Comparison of ENCODE assay signal across 5 worm cellular contexts in genomic region chrV:18710045-18710490, ce11.
A peak's percentile ranks its signal among the peaks of the same experiment; 100 is the strongest.
TF ChIP-seq lines count a peak whose summit lies in the region.

No protein-coding gene starts in this region.

TF ChIP-seq in whole organism, L1 larva, 84 proteins besides CTCF, POLR2A, EP300 and RAD21 (continues in another document):
- peak; percentile 65 for TF ChIP-seq nhr-19 (GFP tag; conservative IDR thresholded peaks at IDR 0.05; lab: Robert Waterston, UW)
- no peak for TF ChIP-seq ceh-63 (GFP tag; optimal IDR thresholded peaks at IDR 0.05; lab: Kevin White, UChicago)
- TF ChIP-seq skn-1 (tag; optimal IDR thresholded peaks at IDR 0.05; lab: Kevin White, UChicago) = peak; percentile 55
- no peak for TF ChIP-seq hlh-17 (GFP tag; optimal IDR thresholded peaks at IDR 0.05; lab: Kevin White, UChicago; ENCODE audit: borderline replicate concordance)
- TF ChIP-seq mab-9 (GFP tag; IDR thresholded peaks at IDR 0.05; lab: Robert Waterston, UW) = no peak
- TF ChIP-seq sup-37 (GFP tag; optimal IDR thresholded peaks at IDR 0.05; lab: Kevin White, UChicago) = no peak
- peak; percentile 36 for TF ChIP-seq snpc-4 (tag; optimal IDR thresholded peaks at IDR 0.05; lab: Kevin White, UChicago)
- TF ChIP-seq ceh-88 (GFP tag; IDR thresholded peaks at IDR 0.05; lab: Robert Waterston, UW) = no peak
- no peak for TF ChIP-seq egl-13 (tag; optimal IDR thresholded peaks at IDR 0.05; lab: Kevin White, UChicago)
- peak; percentile 87 to 97 for TF ChIP-seq lsy-2 (tag; optimal IDR thresholded peaks at IDR 0.05; lab: Kevin White, UChicago)
- peak in 1 of 2 experiments; percentile 15 for TF ChIP-seq lin-35 (GFP tag; optimal IDR thresholded peaks at IDR 0.05; lab: Kevin White, UChicago)
- TF ChIP-seq ceh-90 (tag; optimal IDR thresholded peaks at IDR 0.05; lab: Kevin White, UChicago) = no peak
- no peak for TF ChIP-seq ets-5 (GFP tag; IDR thresholded peaks at IDR 0.05; lab: Robert Waterston, UW)
- peak; percentile 37 for TF ChIP-seq xbp-1 (tag; optimal IDR thresholded peaks at IDR 0.05; lab: Kevin White, UChicago)
- no peak for TF ChIP-seq unc-30 (tag; optimal IDR thresholded peaks at IDR 0.05; lab: Kevin White, UChicago)
- peak; percentile 35 for TF ChIP-seq lir-3 (tag; optimal IDR thresholded peaks at IDR 0.05; lab: Kevin White, UChicago; ENCODE audit: poor library complexity)
- no peak for TF ChIP-seq aha-1 (tag; optimal IDR thresholded peaks at IDR 0.05; lab: Kevin White, UChicago)
- no peak for TF ChIP-seq pag-3 (tag; optimal IDR thresholded peaks at IDR 0.05; lab: Kevin White, UChicago; ENCODE audit: borderline replicate concordance, insufficient read depth)

TF ChIP-seq in whole organism, L3 larva, 47 proteins besides CTCF, POLR2A, EP300 and RAD21:
- no peak for TF ChIP-seq elt-3 (tag; optimal IDR thresholded peaks at IDR 0.05; lab: Kevin White, UChicago)
- TF ChIP-seq snpc-4 (tag; optimal IDR thresholded peaks at IDR 0.05; lab: Kevin White, UChicago) = peak; percentile 27
- peak; percentile 19 for TF ChIP-seq hmg-11 (tag; optimal IDR thresholded peaks at IDR 0.05; lab: Kevin White, UChicago)

TF ChIP-seq in whole organism, early embryonic, 17 proteins besides CTCF, POLR2A, EP300 and RAD21:
- 0 out of 2 replicates have a peak, but pooled peaks have one; percentile 25 for TF ChIP-seq scrt-1 (GFP tag; IDR thresholded peaks at IDR 0.05; lab: Robert Waterston, UW)
- TF ChIP-seq B0310.2 (tag; optimal IDR thresholded peaks at IDR 0.05; lab: Kevin White, UChicago) = no peak
- TF ChIP-seq ceh-13 (GFP tag; optimal IDR thresholded peaks at IDR 0.05; lab: Kevin White, UChicago) = peak; percentile 59
- no peak for TF ChIP-seq ets-7 (tag; optimal IDR thresholded peaks at IDR 0.05; lab: Kevin White, UChicago)
- TF ChIP-seq sea-1 (GFP tag; conservative IDR thresholded peaks at IDR 0.05; lab: Robert Waterston, UW) = no peak

TF ChIP-seq in whole organism, midembryonic, 9 proteins besides CTCF, POLR2A, EP300 and RAD21:
- TF ChIP-seq med-1 (GFP tag; optimal IDR thresholded peaks at IDR 0.05; lab: Kevin White, UChicago; ENCODE audit: insufficient read depth) (no peak), cog-1 (tag; optimal IDR thresholded peaks at IDR 0.05; lab: Kevin White, UChicago) (peak; percentile 84), ref-1 (GFP tag; conservative IDR thresholded peaks at IDR 0.05; lab: Robert Waterston, UW) (no peak), T22C8.4 (GFP tag; IDR thresholded peaks at IDR 0.05; lab: Robert Waterston, UW) (no peak), tab-1 (GFP tag; IDR thresholded peaks at IDR 0.05; lab: Robert Waterston, UW) (peak; percentile 71; the same call in 1 of the 2 replicates), klf-2 (GFP tag; conservative IDR thresholded peaks at IDR 0.05; lab: Robert Waterston, UW) (no peak)
TF ChIP-seq in whole organism, midembryonic: peak in this region for 2.

TF ChIP-seq in whole organism, young adult, 124 proteins besides CTCF, POLR2A, EP300 and RAD21:
- TF ChIP-seq T07F8.4 (tag; optimal IDR thresholded peaks at IDR 0.05; lab: Kevin White, UChicago) = no peak
- TF ChIP-seq let-607 (tag; optimal IDR thresholded peaks at IDR 0.05; lab: Kevin White, UChicago) = no peak
- peak; percentile 86; the same call in 1 of the 2 replicates for TF ChIP-seq nhr-120 (GFP tag; IDR thresholded peaks at IDR 0.05; lab: Robert Waterston, UW)
- TF ChIP-seq D2030.7 (GFP tag; IDR thresholded peaks at IDR 0.05; lab: Robert Waterston, UW) = no peak
- no peak for TF ChIP-seq dpl-1 (GFP tag; optimal IDR thresholded peaks at IDR 0.05; lab: Kevin White, UChicago)
- no peak for TF ChIP-seq ztf-3 (GFP tag; optimal IDR thresholded peaks at IDR 0.05; lab: Kevin White, UChicago)
- TF ChIP-seq tbp1 (GFP tag; optimal IDR thresholded peaks at IDR 0.05; lab: Kevin White, UChicago) = peak; percentile 70
- TF ChIP-seq cebp-1 (GFP tag; IDR thresholded peaks at IDR 0.05; lab: Robert Waterston, UW) = peak; percentile 38; the same call in 1 of the 2 replicates
- no peak for TF ChIP-seq cebp-1 (tag; optimal IDR thresholded peaks at IDR 0.05; lab: Kevin White, UChicago)
- peak; percentile 3 for TF ChIP-seq rpc-1 (optimal IDR thresholded peaks at IDR 0.05; lab: Kevin White, UChicago)
- TF ChIP-seq rpc-1 (tag; optimal IDR thresholded peaks at IDR 0.05; lab: Kevin White, UChicago) = peak; percentile 61
- no peak for TF ChIP-seq xnd-1 (tag; optimal IDR thresholded peaks at IDR 0.05; lab: Kevin White, UChicago)
- no peak for TF ChIP-seq ZK185.1 (tag; optimal IDR thresholded peaks at IDR 0.05; lab: Kevin White, UChicago; ENCODE audit: poor library complexity, severe bottlenecking)
- no peak for TF ChIP-seq ztf-22 (GFP tag; optimal IDR thresholded peaks at IDR 0.05; lab: Kevin White, UChicago)
- peak; percentile 74; the same call in 1 of the 2 replicates for TF ChIP-seq aptf-3 (GFP tag; IDR thresholded peaks at IDR 0.05; lab: Robert Waterston, UW)
- TF ChIP-seq ceh-58 (GFP tag; IDR thresholded peaks at IDR 0.05; lab: Robert Waterston, UW) = peak; percentile 86; the same call in 1 of the 2 replicates
- TF ChIP-seq hlh-12 (tag; optimal IDR thresholded peaks at IDR 0.05; lab: Kevin White, UChicago) = peak; percentile 14
- TF ChIP-seq B0261.1 (tag; optimal IDR thresholded peaks at IDR 0.05; lab: Kevin White, UChicago) = peak; percentile 26
- TF ChIP-seq F33H1.4 (GFP tag; IDR thresholded peaks at IDR 0.05; lab: Robert Waterston, UW) = no peak

Comparison
In these comparisons a context has a peak if more than half of its experiments do, and no peak if none do; other contexts are left out.
1. Of the 8 proteins assayed by ChIP-seq in both whole organism, young adult and whole organism, L1 larva: peak only in whole organism, young adult: none; only in whole organism, L1 larva: nhr-90 and snpc-4; in both: none; in neither: 4; mixed calls (peak in some experiments, not most) for 2.